Fruit fly (Drosophila melanogaster) ovary, adult (tissue): ENCODE measurements around the gene can.

Source experiments
- CG17801 ChIP-seq: fragments of 200-800 bp; optimal IDR thresholded peaks from 2 replicates; lab custom pipeline; 2019; ENCODE audit warnings: missing biosample characterization, mild to moderate bottlenecking, missing genetic modification characterization, moderate library complexity; ENCODE audit not compliant: partially characterized antibody

Gene can

dm6 chr3L:10267011-10267410 lies at the start of gene can:
Gene can, minus strand, starts transcription at chr3L:10267111.
- TF ChIP-seq CG17801 (GFP tag; lab: Kevin White, UChicago) = no peak

- TF ChIP-seq CG17801 (GFP tag; lab: Kevin White, UChicago) = no peak
These were observed 48.9 kb upstream of the can start for dm6 chr3L:10315823-10316222.

- no peak for TF ChIP-seq CG17801 (GFP tag; lab: Kevin White, UChicago)
These were observed 48.0 kb upstream of the can start for dm6 chr3L:10314901-10315300.

- TF ChIP-seq CG17801 (GFP tag; lab: Kevin White, UChicago) = no peak
These were observed 42.6 kb upstream of the can start for dm6 chr3L:10309494-10309893.

dm6 chr3L:10308079-10308825 lies 41.3 kb upstream of the can start:
- TF ChIP-seq CG17801 (GFP tag; lab: Kevin White, UChicago) = no peak

- TF ChIP-seq CG17801 (GFP tag; lab: Kevin White, UChicago) = no peak
These were observed 39.5 kb upstream of the can start for dm6 chr3L:10306304-10306908.

- no peak for TF ChIP-seq CG17801 (GFP tag; lab: Kevin White, UChicago)
These were observed 34.8 kb upstream of the can start for dm6 chr3L:10301749-10302148.

- TF ChIP-seq CG17801 (GFP tag; lab: Kevin White, UChicago) = no peak
These were observed 32.3 kb upstream of the can start for dm6 chr3L:10299182-10299581.

- no peak for TF ChIP-seq CG17801 (GFP tag; lab: Kevin White, UChicago)
These were observed 29.3 kb upstream of the can start for dm6 chr3L:10296226-10296625.

dm6 chr3L:10289357-10289756 lies 22.4 kb upstream of the can start:
- no peak for TF ChIP-seq CG17801 (GFP tag; lab: Kevin White, UChicago)

dm6 chr3L:10288155-10288554 lies 21.2 kb upstream of the can start:
- TF ChIP-seq CG17801 (GFP tag; lab: Kevin White, UChicago) = no peak

- no peak for TF ChIP-seq CG17801 (GFP tag; lab: Kevin White, UChicago)
These were observed 18.0 kb upstream of the can start for dm6 chr3L:10284869-10285268.

dm6 chr3L:10283946-10284345 lies 17.0 kb upstream of the can start:
- no peak for TF ChIP-seq CG17801 (GFP tag; lab: Kevin White, UChicago)

- no peak for TF ChIP-seq CG17801 (GFP tag; lab: Kevin White, UChicago)
These were observed 14.9 kb upstream of the can start for dm6 chr3L:10281802-10282201.

- no peak for TF ChIP-seq CG17801 (GFP tag; lab: Kevin White, UChicago)
These were observed 12.6 kb upstream of the can start for dm6 chr3L:10279498-10279897.

dm6 chr3L:10272904-10273303 lies 6.0 kb upstream of the can start, which contains the start of gene Or67d:
Gene Or67d, plus strand, starts transcription at chr3L:10273204.
- no peak for TF ChIP-seq CG17801 (GFP tag; lab: Kevin White, UChicago)
